Worm (Caenorhabditis elegans): ENCODE measurements around the gene jhdm-1.

The jhdm-1 gene

DNA sequence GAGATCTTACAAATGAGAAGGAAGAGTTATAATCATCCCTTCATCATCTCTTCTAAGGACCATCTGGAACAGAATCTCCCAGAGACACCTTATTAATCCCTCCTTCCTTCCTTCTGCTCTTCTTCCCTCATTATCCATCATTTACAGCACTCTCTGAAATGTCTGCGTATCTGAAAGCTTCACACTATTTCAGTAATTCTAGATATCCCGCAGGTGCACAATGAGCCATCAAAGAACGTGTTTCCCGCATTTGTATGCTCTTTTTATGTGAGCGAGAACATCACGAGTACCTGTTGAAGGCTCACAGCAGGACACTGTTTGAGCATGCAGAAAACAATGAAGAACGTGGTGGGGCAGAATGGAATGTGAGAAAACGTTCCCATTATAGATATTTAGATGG lies 22.1 kb downstream of the jhdm-1 start:
- TF ChIP-seq nhr-237 (tag; optimal IDR thresholded peaks at IDR 0.05): no peak
- TF ChIP-seq fos-1 (tag; optimal IDR thresholded peaks at IDR 0.05): no peak
- no peak for TF ChIP-seq blmp-1 (tag; optimal IDR thresholded peaks at IDR 0.05; ENCODE audit: insufficient read depth)
- TF ChIP-seq nhr-6 (tag; optimal IDR thresholded peaks at IDR 0.05): no peak
- no peak for TF ChIP-seq nhr-12 (tag; optimal IDR thresholded peaks at IDR 0.05)
- no peak for TF ChIP-seq alr-1 (tag; optimal IDR thresholded peaks at IDR 0.05)
- no peak for TF ChIP-seq gmeb-1 (tag; optimal IDR thresholded peaks at IDR 0.05)
- no peak for TF ChIP-seq ceh-82 (tag; optimal IDR thresholded peaks at IDR 0.05)
- TF ChIP-seq unc-39 (tag; optimal IDR thresholded peaks at IDR 0.05): no peak
- TF ChIP-seq nhr-10 (tag; optimal IDR thresholded peaks at IDR 0.05): no peak
- TF ChIP-seq lin-11 (tag; optimal IDR thresholded peaks at IDR 0.05): no peak
- TF ChIP-seq lin-13 (GFP tag; optimal IDR thresholded peaks at IDR 0.05): no peak

DNA sequence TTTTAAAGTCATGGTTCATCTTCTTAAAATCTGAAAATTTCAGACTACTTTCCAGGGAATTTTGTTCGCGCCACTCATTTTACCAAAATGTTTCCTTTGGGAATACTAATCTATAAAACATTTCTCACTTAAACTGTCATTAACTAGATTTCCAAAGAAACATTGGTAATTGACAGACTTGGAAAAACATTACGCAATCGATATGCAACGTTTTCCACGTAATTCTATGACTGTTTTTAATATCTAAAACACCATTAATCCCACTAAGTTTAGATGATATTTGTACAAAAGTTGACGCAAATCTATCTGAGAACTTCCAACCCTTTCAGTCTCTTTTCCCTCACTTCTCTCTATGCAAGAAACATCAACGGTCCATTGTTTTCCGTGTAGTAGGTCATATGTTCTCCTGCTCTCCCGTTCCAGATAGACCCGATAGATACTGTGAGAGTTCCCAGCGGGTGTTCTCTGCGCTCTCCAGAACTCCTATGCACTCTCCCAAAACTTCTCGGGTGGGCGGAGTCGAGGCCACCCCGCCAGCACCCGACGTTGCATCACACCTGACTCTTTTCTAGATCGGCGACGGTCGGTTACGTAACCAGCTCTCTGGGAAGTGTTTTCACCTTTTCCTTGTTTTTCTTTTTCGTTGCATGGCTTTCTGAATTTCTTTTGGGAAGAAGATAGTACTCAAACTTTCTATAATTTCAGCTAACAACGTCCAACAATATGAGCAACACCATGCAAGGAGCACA lies 24.1 kb downstream of the jhdm-1 start, which contains the start of gene zip-8:
zip-8 (plus strand) TSS at position 700 of the 749 bp plus-strand sequence.
- TF ChIP-seq dmd-4 (tag; optimal IDR thresholded peaks at IDR 0.05): no peak
- no peak for TF ChIP-seq nhr-11 (tag; optimal IDR thresholded peaks at IDR 0.05)
- no peak for TF ChIP-seq R02D3.7 (tag; optimal IDR thresholded peaks at IDR 0.05)
- no peak for TF ChIP-seq ceh-82 (tag; optimal IDR thresholded peaks at IDR 0.05)
- no peak for TF ChIP-seq blmp-1 (tag; optimal IDR thresholded peaks at IDR 0.05; ENCODE audit: insufficient read depth)
- TF ChIP-seq ceh-16 (tag; optimal IDR thresholded peaks at IDR 0.05): no peak
- TF ChIP-seq zag-1 (tag; optimal IDR thresholded peaks at IDR 0.05): no peak
- no peak for TF ChIP-seq peb-1 (tag; optimal IDR thresholded peaks at IDR 0.05)
- no peak for TF ChIP-seq mdl-1 (tag; optimal IDR thresholded peaks at IDR 0.05)
- no peak for TF ChIP-seq nhr-25 (tag; optimal IDR thresholded peaks at IDR 0.05)
- TF ChIP-seq aly-2 (tag; optimal IDR thresholded peaks at IDR 0.05): no peak
- no peak for TF ChIP-seq alr-1 (tag; optimal IDR thresholded peaks at IDR 0.05)
- TF ChIP-seq sma-9 (GFP tag; optimal IDR thresholded peaks at IDR 0.05): no peak
- no peak for TF ChIP-seq sma-9 (tag; optimal IDR thresholded peaks at IDR 0.05)
- TF ChIP-seq elt-1 (tag; optimal IDR thresholded peaks at IDR 0.05): no peak
- no peak for TF ChIP-seq ztf-1 (GFP tag; conservative IDR thresholded peaks at IDR 0.05)
- no peak for TF ChIP-seq lsy-2 (tag; optimal IDR thresholded peaks at IDR 0.05)
- no peak for TF ChIP-seq mab-5 (tag; optimal IDR thresholded peaks at IDR 0.05)
- TF ChIP-seq ztf-4 (tag; optimal IDR thresholded peaks at IDR 0.05): no peak
- TF ChIP-seq lin-11 (tag; optimal IDR thresholded peaks at IDR 0.05): no peak
- no peak for TF ChIP-seq Y55F3AM.14 (GFP tag; optimal IDR thresholded peaks at IDR 0.05)

DNA sequence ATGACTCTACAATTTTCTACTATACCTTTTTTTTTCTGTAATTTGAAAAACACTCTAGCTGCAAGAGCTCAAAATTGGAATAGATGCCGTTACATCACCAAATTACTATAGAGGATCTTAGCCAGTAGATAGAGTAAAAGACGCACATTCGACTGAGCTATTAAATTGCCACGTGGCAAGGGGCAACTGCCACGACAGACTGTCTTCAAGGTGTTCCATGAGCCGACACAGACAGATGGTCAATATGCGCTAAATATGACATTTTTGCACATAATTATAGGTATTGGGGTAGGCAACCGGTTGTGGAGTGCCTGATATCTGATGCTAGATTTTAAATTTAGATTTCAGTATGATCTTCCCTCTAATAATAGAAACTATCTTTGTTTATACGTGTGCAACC lies 25.2 kb downstream of the jhdm-1 start:
- no peak for TF ChIP-seq sma-3 (GFP tag; optimal IDR thresholded peaks at IDR 0.05)
- no peak for TF ChIP-seq ztf-11 (tag; optimal IDR thresholded peaks at IDR 0.05)
- TF ChIP-seq nhr-11 (tag; optimal IDR thresholded peaks at IDR 0.05): no peak
- no peak for TF ChIP-seq ZK546.5 (tag; optimal IDR thresholded peaks at IDR 0.05)
- TF ChIP-seq nhr-129 (tag; optimal IDR thresholded peaks at IDR 0.05): no peak
- TF ChIP-seq blmp-1 (tag; optimal IDR thresholded peaks at IDR 0.05; ENCODE audit: insufficient read depth): no peak
- TF ChIP-seq C34F6.9 (tag; optimal IDR thresholded peaks at IDR 0.05): no peak
- TF ChIP-seq elt-1 (tag; optimal IDR thresholded peaks at IDR 0.05): no peak
- TF ChIP-seq zag-1 (tag; optimal IDR thresholded peaks at IDR 0.05): no peak
- no peak for TF ChIP-seq peb-1 (tag; optimal IDR thresholded peaks at IDR 0.05)
- TF ChIP-seq alr-1 (tag; optimal IDR thresholded peaks at IDR 0.05): no peak
- TF ChIP-seq crh-2 (tag; optimal IDR thresholded peaks at IDR 0.05): no peak
- no peak for TF ChIP-seq snpc-4 (tag; optimal IDR thresholded peaks at IDR 0.05)
- TF ChIP-seq aly-2 (tag; optimal IDR thresholded peaks at IDR 0.05): no peak
- TF ChIP-seq F13H6.1 (tag; optimal IDR thresholded peaks at IDR 0.05): no peak

DNA sequence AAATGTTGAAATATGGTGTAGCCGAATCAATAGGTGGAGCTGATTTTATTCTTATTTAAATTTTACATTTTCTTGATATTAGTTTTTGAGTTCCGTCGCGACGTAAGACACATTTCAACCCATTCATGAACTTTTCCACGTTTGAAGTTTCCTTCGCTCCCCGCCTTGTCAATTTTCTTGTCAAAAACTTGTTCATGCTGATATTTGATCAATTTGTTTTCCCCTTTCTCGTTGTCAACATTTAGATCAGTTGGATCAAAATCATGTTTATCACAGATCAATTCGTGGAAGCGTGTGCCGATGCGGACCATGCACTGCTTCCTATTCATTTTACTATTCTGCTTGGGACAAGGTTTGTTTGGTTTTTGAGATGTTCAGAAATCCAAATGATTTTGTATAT lies 28.6 kb downstream of the jhdm-1 start, which contains the start of gene chtb-2:
chtb-2 (plus strand) TSS at position 301 of the 400 bp plus-strand sequence.
- TF ChIP-seq lsy-2 (tag; optimal IDR thresholded peaks at IDR 0.05): no peak
- no peak for TF ChIP-seq nhr-237 (tag; optimal IDR thresholded peaks at IDR 0.05)
- no peak for TF ChIP-seq ztf-4 (tag; optimal IDR thresholded peaks at IDR 0.05)
- no peak for TF ChIP-seq ztf-11 (tag; optimal IDR thresholded peaks at IDR 0.05)
- no peak for TF ChIP-seq gmeb-1 (tag; optimal IDR thresholded peaks at IDR 0.05)
- TF ChIP-seq crh-2 (tag; optimal IDR thresholded peaks at IDR 0.05): no peak

Measured in whole organism, L2 larva.